Worm (Caenorhabditis elegans) whole organism, L3 larva: ENCODE data around the gene srlf-37.

Source experiments
- nhr-237 ChIP-seq: fragments of 150-350 bp; optimal IDR thresholded peaks from 2 replicates; lab custom pipeline; 2014; ENCODE audit warnings: missing biosample characterization, missing genetic modification characterization
- snpc-4 ChIP-seq: fragments of 150-350 bp; optimal IDR thresholded peaks from 2 replicates; lab custom pipeline; 2014; ENCODE audit warnings: missing biosample characterization, missing genetic modification characterization

DNA sequence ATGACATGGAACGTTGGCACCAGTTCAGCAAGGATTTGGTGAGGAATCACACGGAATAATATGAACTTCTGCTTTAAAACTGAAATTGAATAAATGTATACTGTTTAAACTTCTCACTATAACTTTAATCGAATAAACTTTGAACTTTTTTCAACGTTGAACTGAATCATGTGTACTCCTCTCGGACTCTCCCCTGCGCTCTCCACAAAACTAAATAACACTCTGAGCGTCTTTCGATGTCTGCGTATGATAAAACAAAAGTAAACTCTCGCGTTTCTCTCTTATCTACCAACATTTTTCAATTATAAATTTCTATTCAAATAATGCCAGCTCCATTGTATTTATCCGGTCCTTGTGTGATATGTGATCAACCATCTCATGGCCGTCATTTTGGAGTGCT is 27.8 kb upstream of the srlf-37 start:
- TF ChIP-seq nhr-237, result no peak
- peak; percentile 8 for TF ChIP-seq snpc-4 (tag; lab: Kevin White, UChicago)
